Fruit fly (Drosophila melanogaster) whole organism, prepupa: ENCODE results near the gene CG17111.

Experiments
- Blimp-1 ChIP-seq: fragments of 200-800 bp; sonication (Bioruptor generic); optimal IDR thresholded peaks from 3 replicates; lab custom pipeline; 2017; ENCODE audit warnings: missing biosample characterization, missing genetic modification characterization, mild to moderate bottlenecking, moderate library complexity, missing genetic modification reagents
- CG10631 ChIP-seq: fragments of 200-800 bp; sonication (Bioruptor generic); optimal IDR thresholded peaks from 2 replicates; lab custom pipeline; 2016; ENCODE audit warnings: missing biosample characterization, missing genetic modification characterization
- CG11902 ChIP-seq: fragments of 200-800 bp; sonication (Bioruptor generic); optimal IDR thresholded peaks from 3 replicates; lab custom pipeline; 2016; ENCODE audit warnings: missing biosample characterization, missing genetic modification characterization
- CG1621 ChIP-seq: fragments of 200-800 bp; sonication (Bioruptor generic); optimal IDR thresholded peaks from 3 replicates; lab custom pipeline; 2018; ENCODE audit warnings: missing biosample characterization, mild to moderate bottlenecking, missing genetic modification characterization
- CG32006 ChIP-seq: fragments of 200-800 bp; sonication (Bioruptor generic); optimal IDR thresholded peaks from 3 replicates; lab custom pipeline; 2017; ENCODE audit warnings: missing biosample characterization, mild to moderate bottlenecking, missing genetic modification characterization
- CG3919 ChIP-seq: fragments of 200-800 bp; sonication (Bioruptor generic); optimal IDR thresholded peaks from 3 replicates; lab custom pipeline; 2016; ENCODE audit warnings: missing biosample characterization, missing genetic modification characterization
- CG4318 ChIP-seq: fragments of 200-800 bp; sonication (Bioruptor generic); optimal IDR thresholded peaks from 3 replicates; lab custom pipeline; 2017; ENCODE audit warnings: missing biosample characterization, mild to moderate bottlenecking, missing genetic modification characterization
- CG6808 ChIP-seq: fragments of 200-800 bp; sonication (Bioruptor generic); optimal IDR thresholded peaks from 3 replicates; lab custom pipeline; 2017; ENCODE audit warnings: missing biosample characterization, missing genetic modification characterization, mild to moderate bottlenecking, moderate library complexity, missing genetic modification reagents
- CG8632 ChIP-seq: fragments of 200-800 bp; sonication (Bioruptor generic); optimal IDR thresholded peaks from 3 replicates; lab custom pipeline; 2016; ENCODE audit warnings: missing biosample characterization, missing genetic modification characterization
- Eip78C ChIP-seq: fragments of 200-800 bp; sonication (Bioruptor generic); peaks from one replicate; lab custom pipeline; 2016; ENCODE audit warnings: missing biosample characterization, missing genetic modification characterization
- Eip93F ChIP-seq: fragments of 200-800 bp; sonication (Bioruptor generic); optimal IDR thresholded peaks from 2 replicates; lab custom pipeline; 2016; ENCODE audit warnings: missing biosample characterization, mild to moderate bottlenecking, missing genetic modification characterization
- Ets21C ChIP-seq: fragments of 200-800 bp; sonication (Bioruptor generic); optimal IDR thresholded peaks from 3 replicates; lab custom pipeline; 2016; ENCODE audit warnings: missing biosample characterization, missing genetic modification characterization
- Gug ChIP-seq: fragments of 200-800 bp; sonication (Bioruptor generic); IDR thresholded peaks from 2 replicates; pipeline ENCODE4 v1.3.6; 2022; ENCODE audit warnings: missing biosample characterization, missing genetic modification characterization
- Hr38 ChIP-seq: sonication (Bioruptor generic); optimal IDR thresholded peaks from 2 replicates; lab custom pipeline; 2016; ENCODE audit warnings: missing biosample characterization, missing genetic modification characterization
- Hr39 ChIP-seq: fragments of 200-800 bp; sonication (Bioruptor generic); optimal IDR thresholded peaks from 2 replicates; lab custom pipeline; 2016; ENCODE audit warnings: missing biosample characterization, missing genetic modification characterization
- Hr4 ChIP-seq: fragments of 200-800 bp; sonication (Bioruptor generic); optimal IDR thresholded peaks from 3 replicates; lab custom pipeline; 2016; ENCODE audit warnings: missing biosample characterization, missing genetic modification characterization
- Smox ChIP-seq: fragments of 200-800 bp; sonication (Bioruptor generic); optimal IDR thresholded peaks from 3 replicates; lab custom pipeline; 2016; ENCODE audit warnings: missing biosample characterization, missing genetic modification characterization
- Sox14 ChIP-seq: fragments of 200-800 bp; sonication (Bioruptor generic); optimal IDR thresholded peaks from 3 replicates; lab custom pipeline; 2016; ENCODE audit warnings: missing biosample characterization, missing genetic modification characterization
- acj6 ChIP-seq: fragments of 200-800 bp; sonication (Bioruptor generic); optimal IDR thresholded peaks from 3 replicates; lab custom pipeline; 2016; ENCODE audit warnings: missing biosample characterization, missing genetic modification characterization
- dsx ChIP-seq: fragments of 200-800 bp; optimal IDR thresholded peaks from 3 replicates; lab custom pipeline; 2019; ENCODE audit warnings: missing biosample characterization, mild to moderate bottlenecking, missing genetic modification characterization, moderate library complexity; ENCODE audit not compliant: poor library complexity, severe bottlenecking
- eg ChIP-seq: fragments of 200-800 bp; sonication (Bioruptor generic); IDR thresholded peaks from 3 replicates; pipeline ENCODE4 v1.3.6; 2022; ENCODE audit warnings: missing biosample characterization, missing genetic modification characterization
- fkh ChIP-seq: fragments of 200-800 bp; sonication (Bioruptor generic); optimal IDR thresholded peaks from 3 replicates; lab custom pipeline; 2017; ENCODE audit warnings: missing biosample characterization, mild to moderate bottlenecking, missing genetic modification characterization, moderate library complexity
- lz ChIP-seq: fragments of 200-800 bp; sonication (Bioruptor generic); optimal IDR thresholded peaks from 3 replicates; lab custom pipeline; 2016; ENCODE audit warnings: missing biosample characterization, missing genetic modification characterization
- net ChIP-seq: fragments of 200-800 bp; sonication (Bioruptor generic); optimal IDR thresholded peaks from 3 replicates; lab custom pipeline; 2016; ENCODE audit warnings: missing biosample characterization, missing genetic modification characterization
- salr ChIP-seq, 2 experiments: fragments of 200-800 bp; sonication (Bioruptor generic); optimal IDR thresholded peaks; 3 replicates each; lab custom pipeline; 2016 to 2018; ENCODE audit warnings: missing biosample characterization in 2 of 2, missing genetic modification characterization in 2 of 2, mild to moderate bottlenecking in 1 of 2
- spab ChIP-seq: fragments of 200-800 bp; sonication (Bioruptor generic); optimal IDR thresholded peaks from 2 replicates; lab custom pipeline; 2017; ENCODE audit warnings: missing biosample characterization, mild to moderate bottlenecking, missing genetic modification characterization, missing genetic modification reagents
- ss ChIP-seq, 2 experiments: fragments of 200-800 bp; sonication (Bioruptor generic); optimal IDR thresholded peaks; 2 replicates in 1 of 2; 3 replicates in 1 of 2; lab custom pipeline; 2017 to 2018; ENCODE audit warnings: mild to moderate bottlenecking in 2 of 2, missing biosample characterization in 2 of 2, missing genetic modification characterization in 2 of 2, moderate library complexity in 1 of 2
- svp ChIP-seq: fragments of 200-800 bp; sonication (Bioruptor generic); peaks from one replicate; lab custom pipeline; 2016; ENCODE audit warnings: missing biosample characterization, missing genetic modification characterization
- topi ChIP-seq: fragments of 200-800 bp; sonication (Bioruptor generic); optimal IDR thresholded peaks from 3 replicates; lab custom pipeline; 2016; ENCODE audit warnings: missing biosample characterization, missing genetic modification characterization
- vri ChIP-seq: fragments of 200-800 bp; sonication (Bioruptor generic); optimal IDR thresholded peaks from 3 replicates; lab custom pipeline; 2016; ENCODE audit warnings: missing biosample characterization, mild to moderate bottlenecking, missing genetic modification characterization

CG17111 gene

dm6 chr3R:23041941-23042340, 25.1 kb downstream of the CG17111 start, which contains the start of gene CG13838:
CG13838 (plus strand) TSS chr3R:23042241.
- no peak for TF ChIP-seq CG8632 (GFP tag; lab: Kevin White, UChicago)
- no peak for TF ChIP-seq net (GFP tag; lab: Kevin White, UChicago)
- no peak for TF ChIP-seq spab (GFP tag; lab: Kevin White, UChicago)
- TF ChIP-seq acj6: no peak
- TF ChIP-seq CG11902 (GFP tag; lab: Kevin White, UChicago): no peak
- TF ChIP-seq CG3919 (GFP tag; lab: Kevin White, UChicago): no peak
- no peak for TF ChIP-seq Sox14 (GFP tag; lab: Kevin White, UChicago)
- TF ChIP-seq vri (GFP tag; lab: Kevin White, UChicago): no peak
- TF ChIP-seq CG32006 (GFP tag; lab: Kevin White, UChicago): no peak
- TF ChIP-seq salr (GFP tag; optimal IDR thresholded peaks at IDR 0.05; lab: Kevin White, UChicago): no peak
- TF ChIP-seq eg (GFP tag; lab: Robert Waterston, UW): no peak
- no peak for TF ChIP-seq Hr39 (GFP tag; lab: Kevin White, UChicago)
- TF ChIP-seq CG10631: no peak
- no peak for TF ChIP-seq topi
- no peak for TF ChIP-seq ss (GFP tag; optimal IDR thresholded peaks at IDR 0.05; lab: Kevin White, UChicago)
- TF ChIP-seq Eip93F (GFP tag; lab: Kevin White, UChicago): no peak
- no peak for TF ChIP-seq Blimp-1 (GFP tag; lab: Kevin White, UChicago)
- no peak for TF ChIP-seq Smox (GFP tag; lab: Kevin White, UChicago)
- TF ChIP-seq CG6808 (GFP tag; lab: Kevin White, UChicago): no peak
- TF ChIP-seq CG4318 (GFP tag; lab: Kevin White, UChicago): no peak

- TF ChIP-seq Eip93F (GFP tag; lab: Kevin White, UChicago): no peak
- TF ChIP-seq eg (GFP tag; lab: Robert Waterston, UW): no peak
- no peak for TF ChIP-seq lz (GFP tag; lab: Kevin White, UChicago)
- no peak for TF ChIP-seq Ets21C (GFP tag; lab: Kevin White, UChicago)
- TF ChIP-seq vri (GFP tag; lab: Kevin White, UChicago): no peak
- peak; percentile 13 for TF ChIP-seq svp (GFP tag; lab: Kevin White, UChicago)
Observed at dm6 chr3R:23038062-23038461, 29.0 kb downstream of the CG17111 start.

dm6 chr3R:23036321-23036720, 30.7 kb downstream of the CG17111 start:
- TF ChIP-seq eg (GFP tag; lab: Robert Waterston, UW) (no peak), vri (GFP tag; lab: Kevin White, UChicago) (no peak), Eip78C (peak; percentile 62)

- peak; percentile 28 for TF ChIP-seq Eip78C
- no peak for TF ChIP-seq dsx (GFP tag; lab: Kevin White, UChicago)
- TF ChIP-seq, all 60 proteins: peak for 1
Observed at dm6 chr3R:23035463-23035862, 31.6 kb downstream of the CG17111 start, which contains the start of gene CG13833. CG13833 (minus strand) TSS chr3R:23035563.

dm6 chr3R:23030900-23031299, 36.2 kb downstream of the CG17111 start:
- TF ChIP-seq Eip78C (peak; percentile 10), Hr38 (GFP tag; lab: Kevin White, UChicago) (no peak)

dm6 chr3R:23028506-23028905, 38.6 kb downstream of the CG17111 start:
- TF ChIP-seq Hr4 (peak; percentile 15), svp (GFP tag; lab: Kevin White, UChicago) (no peak), eg (GFP tag; lab: Robert Waterston, UW) (peak; percentile 47; the same call in 2 of the 3 replicates), CG32006 (GFP tag; lab: Kevin White, UChicago) (peak; percentile 15), Gug (GFP tag; lab: Robert Waterston, UW) (0 out of 2 replicates have a peak, but pooled peaks have one; percentile 24), CG1621 (no peak), fkh (GFP tag; lab: Kevin White, UChicago) (no peak), Eip78C (peak; percentile 10)
